Fruit fly (Drosophila melanogaster) whole organism, embryonic: ENCODE results near the gene sle.
A peak's percentile ranks its signal among the peaks of the same experiment; 100 is the strongest.

Source experiments
- Antp ChIP-seq: fragments of 200-800 bp; sonication (Bioruptor generic); optimal IDR thresholded peaks from 3 replicates; lab custom pipeline; 2016; ENCODE audit warnings: missing biosample characterization, missing genetic modification characterization
- CG10147 ChIP-seq: fragments of 200-800 bp; sonication (Bioruptor generic); optimal IDR thresholded peaks from 2 replicates; lab custom pipeline; 2019; ENCODE audit warnings: missing biosample characterization, mild to moderate bottlenecking, missing genetic modification characterization, moderate library complexity
- CG10274 ChIP-seq: fragments of 200-800 bp; sonication (Bioruptor generic); optimal IDR thresholded peaks from 3 replicates; lab custom pipeline; 2017; ENCODE audit warnings: missing biosample characterization, mild to moderate bottlenecking, missing genetic modification characterization
- CG10543 ChIP-seq: fragments of 200-800 bp; sonication (Bioruptor generic); optimal IDR thresholded peaks from 3 replicates; lab custom pipeline; 2017; ENCODE audit warnings: missing biosample characterization, mild to moderate bottlenecking, missing genetic modification characterization, moderate library complexity
- CG12071 ChIP-seq: fragments of 200-800 bp; sonication (Bioruptor generic); optimal IDR thresholded peaks from 3 replicates; lab custom pipeline; 2018; ENCODE audit warnings: missing biosample characterization, mild to moderate bottlenecking, missing genetic modification characterization
- CG13296 ChIP-seq: fragments of 200-800 bp; sonication (Bioruptor generic); optimal IDR thresholded peaks from 3 replicates; lab custom pipeline; 2018; ENCODE audit warnings: missing biosample characterization, mild to moderate bottlenecking, missing genetic modification characterization
- CG14014 ChIP-seq: fragments of 200-800 bp; sonication (Bioruptor generic); IDR thresholded peaks from 2 replicates; pipeline ENCODE4 v1.3.6; 2022; ENCODE audit warnings: missing biosample characterization, missing genetic modification characterization
- CG17912 ChIP-seq: fragments of 200-800 bp; sonication (Bioruptor generic); optimal IDR thresholded peaks from 2 replicates; lab custom pipeline; 2018; ENCODE audit warnings: missing biosample characterization, mild to moderate bottlenecking, missing genetic modification characterization
- CG18619 ChIP-seq: fragments of 200-800 bp; sonication (Bioruptor generic); optimal IDR thresholded peaks from 3 replicates; lab custom pipeline; 2017; ENCODE audit warnings: missing biosample characterization, mild to moderate bottlenecking, missing genetic modification characterization
- CG2199 ChIP-seq: fragments of 200-800 bp; sonication (Bioruptor generic); IDR thresholded peaks from 3 replicates; pipeline ENCODE4 v1.3.6; 2022; ENCODE audit warnings: missing biosample characterization, missing genetic modification characterization
- CG3065 ChIP-seq: fragments of 200-800 bp; sonication (Bioruptor generic); optimal IDR thresholded peaks from 2 replicates; lab custom pipeline; 2016; ENCODE audit warnings: missing biosample characterization, missing genetic modification characterization
- CG31388 ChIP-seq: fragments of 200-800 bp; sonication (Bioruptor generic); optimal IDR thresholded peaks from 2 replicates; lab custom pipeline; 2016; ENCODE audit warnings: missing biosample characterization, missing genetic modification characterization
- CG33557 ChIP-seq: fragments of 200-800 bp; sonication (Bioruptor generic); optimal IDR thresholded peaks from 2 replicates; lab custom pipeline; 2019; ENCODE audit warnings: missing biosample characterization, mild to moderate bottlenecking, missing genetic modification characterization, moderate library complexity
- CG34376 ChIP-seq: fragments of 200-800 bp; sonication (Bioruptor generic); optimal IDR thresholded peaks from 2 replicates; lab custom pipeline; 2018; ENCODE audit warnings: missing biosample characterization, mild to moderate bottlenecking, missing genetic modification characterization
- CG4328 ChIP-seq: fragments of 200-800 bp; sonication (Bioruptor generic); optimal IDR thresholded peaks from 3 replicates; lab custom pipeline; 2017; ENCODE audit warnings: missing biosample characterization, missing genetic modification reagents, missing genetic modification characterization
- CG4730 ChIP-seq: fragments of 200-800 bp; sonication (Bioruptor generic); IDR thresholded peaks from 2 replicates; pipeline ENCODE4 v1.3.6; 2022; ENCODE audit warnings: missing biosample characterization, missing genetic modification characterization
- CG5180 ChIP-seq: fragments of 200-800 bp; sonication (Bioruptor generic); optimal IDR thresholded peaks from 3 replicates; lab custom pipeline; 2017; ENCODE audit warnings: missing biosample characterization, missing genetic modification characterization, mild to moderate bottlenecking, moderate library complexity, missing genetic modification reagents
- CG6683 ChIP-seq: fragments of 200-800 bp; sonication (Bioruptor generic); optimal IDR thresholded peaks from 2 replicates; lab custom pipeline; 2017; ENCODE audit warnings: missing biosample characterization, mild to moderate bottlenecking, missing genetic modification characterization, missing genetic modification reagents
- CG6813 ChIP-seq: fragments of 200-800 bp; sonication (Bioruptor generic); optimal IDR thresholded peaks from 2 replicates; lab custom pipeline; 2017; ENCODE audit warnings: missing biosample characterization, missing genetic modification characterization, mild to moderate bottlenecking, moderate library complexity, missing genetic modification reagents
- CG8089 ChIP-seq: fragments of 200-800 bp; sonication (Bioruptor generic); optimal IDR thresholded peaks from 3 replicates; lab custom pipeline; 2016; ENCODE audit warnings: missing biosample characterization, missing genetic modification characterization
- CG8359 ChIP-seq: fragments of 200-800 bp; sonication (Bioruptor generic); optimal IDR thresholded peaks from 2 replicates; lab custom pipeline; 2017; ENCODE audit warnings: missing biosample characterization, mild to moderate bottlenecking, missing genetic modification characterization, borderline replicate concordance
- CG9797 ChIP-seq: fragments of 200-800 bp; sonication (Bioruptor generic); optimal IDR thresholded peaks from 3 replicates; lab custom pipeline; 2018; ENCODE audit warnings: missing biosample characterization, mild to moderate bottlenecking, missing genetic modification characterization
- Camta ChIP-seq: fragments of 200-800 bp; sonication (Bioruptor generic); optimal IDR thresholded peaks from 2 replicates; lab custom pipeline; 2016; ENCODE audit warnings: missing biosample characterization, missing genetic modification characterization
- Ets97D ChIP-seq: fragments of 200-800 bp; sonication (Bioruptor generic); optimal IDR thresholded peaks from 3 replicates; lab custom pipeline; 2016; ENCODE audit warnings: missing biosample characterization, missing genetic modification characterization
- GATAe ChIP-seq: fragments of 200-800 bp; sonication (Bioruptor generic); conservative IDR thresholded peaks from 2 replicates; pipeline ENCODE4 v1.3.6; 2022; ENCODE audit warnings: missing biosample characterization, missing genetic modification characterization
- Hmr ChIP-seq: fragments of 200-800 bp; sonication (Bioruptor generic); optimal IDR thresholded peaks from 3 replicates; lab custom pipeline; 2017; ENCODE audit warnings: mild to moderate bottlenecking, missing biosample characterization, missing genetic modification reagents, missing genetic modification characterization
- Med ChIP-seq: fragments of 200-800 bp; sonication (Bioruptor generic); peaks from one replicate; lab custom pipeline; 2016; ENCODE audit warnings: missing biosample characterization, missing genetic modification characterization, mild to moderate bottlenecking, inconsistent platforms, moderate library complexity
- NC2β ChIP-seq: fragments of 200-800 bp; sonication (Bioruptor generic); optimal IDR thresholded peaks from 2 replicates; lab custom pipeline; 2016; ENCODE audit warnings: missing biosample characterization, missing genetic modification characterization
- Poxn ChIP-seq: fragments of 200-800 bp; sonication (Bioruptor generic); IDR thresholded peaks from 2 replicates; pipeline ENCODE4 v1.3.6; 2022; ENCODE audit warnings: missing biosample characterization, missing genetic modification characterization
- Sin3A ChIP-seq: fragments of >200 bp; optimal IDR thresholded peaks from 2 replicates; lab custom pipeline; 2018
- Spps ChIP-seq: fragments of 200-800 bp; sonication (Bioruptor generic); optimal IDR thresholded peaks from 2 replicates; lab custom pipeline; 2018; ENCODE audit warnings: missing biosample characterization, mild to moderate bottlenecking, missing genetic modification characterization
- TFAM ChIP-seq: fragments of 200-800 bp; sonication (Bioruptor generic); optimal IDR thresholded peaks from 2 replicates; lab custom pipeline; 2017; ENCODE audit warnings: missing biosample characterization, missing genetic modification characterization, inconsistent platforms
- YL-1 ChIP-seq: fragments of 200-800 bp; sonication (Bioruptor generic); optimal IDR thresholded peaks from 3 replicates; lab custom pipeline; 2017; ENCODE audit warnings: missing biosample characterization, mild to moderate bottlenecking, missing genetic modification characterization
- cg ChIP-seq: fragments of 200-800 bp; sonication (Bioruptor generic); optimal IDR thresholded peaks from 3 replicates; lab custom pipeline; 2019; ENCODE audit warnings: missing biosample characterization, mild to moderate bottlenecking, missing genetic modification characterization, moderate library complexity
- corto ChIP-seq: fragments of 200-800 bp; sonication (Bioruptor generic); optimal IDR thresholded peaks from 2 replicates; lab custom pipeline; 2016; ENCODE audit warnings: missing biosample characterization, mild to moderate bottlenecking, missing genetic modification characterization, moderate library complexity
- cwo ChIP-seq: fragments of 200-800 bp; sonication (Bioruptor generic); optimal IDR thresholded peaks from 3 replicates; lab custom pipeline; 2017; ENCODE audit warnings: missing biosample characterization, missing genetic modification characterization, mild to moderate bottlenecking, moderate library complexity, missing genetic modification reagents
- insv ChIP-seq, 2 experiments: fragments of 200-800 bp; sonication (Bioruptor generic); optimal IDR thresholded peaks; 3 replicates each; lab custom pipeline; 2016 to 2018; ENCODE audit warnings: missing biosample characterization in 2 of 2, missing genetic modification characterization in 2 of 2
- lilli ChIP-seq: fragments of 200-800 bp; sonication (Bioruptor generic); optimal IDR thresholded peaks from 3 replicates; lab custom pipeline; 2016; ENCODE audit warnings: missing biosample characterization, missing genetic modification characterization
- lov ChIP-seq, 2 experiments: fragments of 200-800 bp in 1 of 2; fragments of >200 bp in 1 of 2; sonication (Bioruptor generic) in 1 of 2; IDR thresholded peaks in 1 of 2; optimal IDR thresholded peaks in 1 of 2; 2 replicates in 1 of 2; 3 replicates in 1 of 2; pipeline versions ENCODE4 v1.3.6 to Lab custom; 2017 to 2022; ENCODE audit warnings: missing biosample characterization in 1 of 2, missing genetic modification characterization in 1 of 2
- nau ChIP-seq: fragments of 200-800 bp; sonication (Bioruptor generic); optimal IDR thresholded peaks from 3 replicates; lab custom pipeline; 2017; ENCODE audit warnings: missing biosample characterization, mild to moderate bottlenecking, missing genetic modification characterization, missing genetic modification reagents
- oc ChIP-seq: fragments of 200-800 bp; sonication (Bioruptor generic); optimal IDR thresholded peaks from 2 replicates; lab custom pipeline; 2018; ENCODE audit warnings: missing biosample characterization, mild to moderate bottlenecking, missing genetic modification characterization, moderate library complexity
- pho ChIP-seq: fragments of 200-800 bp; sonication (Bioruptor generic); optimal IDR thresholded peaks from 2 replicates; lab custom pipeline; 2016; ENCODE audit warnings: missing biosample characterization, missing genetic modification characterization
- pros ChIP-seq: fragments of 200-800 bp; sonication (Bioruptor generic); optimal IDR thresholded peaks from 3 replicates; lab custom pipeline; 2019; ENCODE audit warnings: missing biosample characterization, mild to moderate bottlenecking, missing genetic modification characterization, moderate library complexity
- repo ChIP-seq: fragments of 200-800 bp; sonication (Bioruptor generic); optimal IDR thresholded peaks from 2 replicates; lab custom pipeline; 2016; ENCODE audit warnings: missing biosample characterization, missing genetic modification characterization
- tap ChIP-seq: fragments of 200-800 bp; optimal IDR thresholded peaks from 3 replicates; lab custom pipeline; 2019; ENCODE audit warnings: missing biosample characterization, mild to moderate bottlenecking, missing genetic modification characterization, moderate library complexity
- tio ChIP-seq: fragments of 200-800 bp; sonication (Bioruptor generic); optimal IDR thresholded peaks from 2 replicates; lab custom pipeline; 2017; ENCODE audit warnings: missing biosample characterization, missing genetic modification characterization, inconsistent platforms
- ttk ChIP-seq: fragments of 200-800 bp; sonication (Bioruptor generic); IDR thresholded peaks from 2 replicates; pipeline ENCODE4 v2.1.2; 2022; ENCODE audit warnings: missing biosample characterization, missing genetic modification characterization
- zf30C ChIP-seq: fragments of 200-800 bp; sonication (Bioruptor generic); optimal IDR thresholded peaks from 3 replicates; lab custom pipeline; 2018; ENCODE audit warnings: missing biosample characterization, mild to moderate bottlenecking, missing genetic modification characterization

The sle gene

dm6 chr3R:10356563-10357363 lies 23.8 kb downstream of the sle start:
- TF ChIP-seq NC2β (GFP tag; lab: Kevin White, UChicago) = peak; percentile 79
- peak; percentile 61 for TF ChIP-seq CG12071 (GFP tag; lab: Kevin White, UChicago)
- peak; percentile 79 for TF ChIP-seq oc (tag; lab: Kevin White, UChicago)
- TF ChIP-seq Hmr (GFP tag; lab: Kevin White, UChicago) = peak; percentile 86
- peak; percentile 81 for TF ChIP-seq CG6813 (GFP tag; lab: Kevin White, UChicago)
- peak; percentile 26 for TF ChIP-seq YL-1 (GFP tag; lab: Kevin White, UChicago)
- peak; percentile 24 for TF ChIP-seq TFAM (GFP tag; lab: Kevin White, UChicago)
- TF ChIP-seq CG14014 = no peak
- peak; percentile 17 for TF ChIP-seq CG10274 (GFP tag; lab: Kevin White, UChicago)
- TF ChIP-seq CG3065 (GFP tag; lab: Kevin White, UChicago) = peak; percentile 19
- TF ChIP-seq corto = peak; percentile 61
- TF ChIP-seq Med = peak; percentile 93
- peak; percentile 65 for TF ChIP-seq CG6683 (GFP tag; lab: Kevin White, UChicago)
- peak; percentile 46 for TF ChIP-seq CG10543 (GFP tag; lab: Kevin White, UChicago)
- no peak for TF ChIP-seq CG4730 (GFP tag; lab: Robert Waterston, UW)
- TF ChIP-seq Sin3A (lab: Kevin White, UChicago) = no peak
- no peak for TF ChIP-seq ttk (GFP tag; lab: Robert Waterston, UW)
- TF ChIP-seq cg = no peak
- TF ChIP-seq CG33557 (GFP tag; lab: Kevin White, UChicago) = peak; percentile 67
- TF ChIP-seq nau (GFP tag; lab: Kevin White, UChicago) = no peak
- TF ChIP-seq CG31388 = peak; percentile 19
- peak; percentile 92 for TF ChIP-seq cwo
- TF ChIP-seq Poxn (GFP tag; lab: Robert Waterston, UW) = no peak
- TF ChIP-seq CG34376 (GFP tag; lab: Kevin White, UChicago) = peak; percentile 32
- TF ChIP-seq lov (optimal IDR thresholded peaks at IDR 0.05; lab: Kevin White, UChicago) = no peak
- TF ChIP-seq lov (GFP tag; IDR thresholded peaks at IDR 0.05; lab: Robert Waterston, UW) = no peak
- TF ChIP-seq insv (GFP tag; optimal IDR thresholded peaks at IDR 0.05; lab: Kevin White, UChicago) = no peak
- peak; percentile 37 for TF ChIP-seq repo (GFP tag; lab: Kevin White, UChicago)
- TF ChIP-seq CG13296 (GFP tag; lab: Kevin White, UChicago) = peak; percentile 73
- TF ChIP-seq CG2199 (GFP tag; lab: Robert Waterston, UW) = no peak
- peak; percentile 60 for TF ChIP-seq Spps (tag; lab: Kevin White, UChicago)
- peak; percentile 45 for TF ChIP-seq Ets97D (GFP tag; lab: Kevin White, UChicago)
- TF ChIP-seq pho (GFP tag; lab: Kevin White, UChicago) = peak; percentile 78
- TF ChIP-seq Camta = peak; percentile 57
- TF ChIP-seq CG8089 = peak; percentile 83
- no peak for TF ChIP-seq pros
- no peak for TF ChIP-seq CG17912 (GFP tag; lab: Kevin White, UChicago)
- TF ChIP-seq CG18619 (GFP tag; lab: Kevin White, UChicago) = peak; percentile 77
- peak; percentile 24 for TF ChIP-seq CG8359
- peak; percentile 83 for TF ChIP-seq lilli (GFP tag; lab: Kevin White, UChicago)
- peak; percentile 97 for TF ChIP-seq zf30C (GFP tag; lab: Kevin White, UChicago)
- TF ChIP-seq tap (tag; lab: Kevin White, UChicago) = peak; percentile 83
- peak; percentile 60 for TF ChIP-seq CG4328 (GFP tag; lab: Kevin White, UChicago)
- TF ChIP-seq CG9797 (GFP tag; lab: Kevin White, UChicago) = peak; percentile 13
- TF ChIP-seq tio (GFP tag; lab: Kevin White, UChicago) = peak; percentile 84
- peak; percentile 65 for TF ChIP-seq Antp
- peak; percentile 67 for TF ChIP-seq CG10147 (GFP tag; lab: Kevin White, UChicago)
- TF ChIP-seq GATAe = no peak
- peak; percentile 8 for TF ChIP-seq CG5180 (GFP tag; lab: Kevin White, UChicago)
